Fruit fly (Drosophila melanogaster) whole organism, embryonic: ENCODE data around the gene Pxd.
A peak's percentile ranks its signal among the peaks of the same experiment; 100 is the strongest.

Experiments used
- Ada2b ChIP-seq: fragments of 200-800 bp; sonication (Bioruptor generic); IDR thresholded peaks from 2 replicates; pipeline ENCODE4 v1.3.6; 2022; ENCODE audit warnings: missing biosample characterization, missing genetic modification characterization
- Bteb2 ChIP-seq: fragments of 200-800 bp; sonication (Bioruptor generic); optimal IDR thresholded peaks from 2 replicates; lab custom pipeline; 2016; ENCODE audit warnings: missing biosample characterization, missing genetic modification characterization
- CG10267 ChIP-seq: fragments of 200-800 bp; sonication (Bioruptor generic); optimal IDR thresholded peaks from 2 replicates; lab custom pipeline; 2018; ENCODE audit warnings: missing biosample characterization, mild to moderate bottlenecking, missing genetic modification characterization, moderate library complexity
- CG11247 ChIP-seq: fragments of 200-800 bp; sonication (Bioruptor generic); IDR thresholded peaks from 2 replicates; pipeline ENCODE4 v1.3.6; 2022; ENCODE audit warnings: missing biosample characterization, missing genetic modification characterization
- CG11723 ChIP-seq: fragments of 200-800 bp; sonication (Bioruptor generic); optimal IDR thresholded peaks from 2 replicates; lab custom pipeline; 2017; ENCODE audit warnings: missing biosample characterization, mild to moderate bottlenecking, missing genetic modification characterization
- CG12219 ChIP-seq: fragments of 200-800 bp; sonication (Bioruptor generic); optimal IDR thresholded peaks from 3 replicates; lab custom pipeline; 2018; ENCODE audit warnings: missing biosample characterization, mild to moderate bottlenecking, missing genetic modification characterization
- CG13123 ChIP-seq: fragments of 200-800 bp; sonication (Bioruptor generic); optimal IDR thresholded peaks from 2 replicates; lab custom pipeline; 2016; ENCODE audit warnings: missing biosample characterization, missing genetic modification characterization
- CG13775 ChIP-seq: fragments of 200-800 bp; sonication (Bioruptor generic); optimal IDR thresholded peaks from 3 replicates; lab custom pipeline; 2017; ENCODE audit warnings: missing biosample characterization, mild to moderate bottlenecking, missing genetic modification characterization
- CG14667 ChIP-seq: fragments of 200-800 bp; sonication (Bioruptor generic); IDR thresholded peaks from 2 replicates; pipeline ENCODE4 v1.3.6; 2022; ENCODE audit warnings: missing biosample characterization, missing genetic modification characterization
- CG1602 ChIP-seq: fragments of 200-800 bp; sonication (Bioruptor generic); optimal IDR thresholded peaks from 3 replicates; lab custom pipeline; 2016; ENCODE audit warnings: missing biosample characterization, missing genetic modification characterization
- CG16813 ChIP-seq: fragments of 200-800 bp; sonication (Bioruptor generic); IDR thresholded peaks from 3 replicates; pipeline ENCODE4 v1.3.6; 2022; ENCODE audit warnings: missing biosample characterization, missing genetic modification characterization; ENCODE audit not compliant: partially characterized antibody
- CG16863 ChIP-seq: fragments of 200-800 bp; sonication (Bioruptor generic); optimal IDR thresholded peaks from 3 replicates; lab custom pipeline; 2016; ENCODE audit warnings: missing biosample characterization, missing genetic modification characterization
- CG17612 ChIP-seq: fragments of 200-800 bp; sonication (Bioruptor generic); IDR thresholded peaks from 2 replicates; pipeline ENCODE4 v1.3.6; 2022; ENCODE audit warnings: missing biosample characterization, missing genetic modification characterization
- CG18476 ChIP-seq: fragments of 200-800 bp; sonication (Bioruptor generic); optimal IDR thresholded peaks from 2 replicates; lab custom pipeline; 2016; ENCODE audit warnings: missing biosample characterization, mild to moderate bottlenecking, missing genetic modification characterization
- CG2202 ChIP-seq: fragments of 200-800 bp; sonication (Bioruptor generic); optimal IDR thresholded peaks from 2 replicates; lab custom pipeline; 2018; ENCODE audit warnings: missing biosample characterization, mild to moderate bottlenecking, missing genetic modification characterization
- CG2678 ChIP-seq: fragments of 200-800 bp; sonication (Bioruptor generic); optimal IDR thresholded peaks from 3 replicates; lab custom pipeline; 2019; ENCODE audit warnings: missing biosample characterization, mild to moderate bottlenecking, missing genetic modification characterization, moderate library complexity
- CG2712 ChIP-seq: fragments of 200-800 bp; optimal IDR thresholded peaks from 3 replicates; lab custom pipeline; 2019; ENCODE audit warnings: missing biosample characterization, mild to moderate bottlenecking, missing genetic modification characterization, moderate library complexity
- CG30403 ChIP-seq: fragments of 200-800 bp; sonication (Bioruptor generic); optimal IDR thresholded peaks from 3 replicates; lab custom pipeline; 2016; ENCODE audit warnings: missing biosample characterization, missing genetic modification characterization
- CG4820 ChIP-seq: fragments of 200-800 bp; sonication (Bioruptor generic); optimal IDR thresholded peaks from 3 replicates; lab custom pipeline; 2016; ENCODE audit warnings: missing biosample characterization, missing genetic modification characterization
- CG7786 ChIP-seq: fragments of 200-800 bp; sonication (Bioruptor generic); optimal IDR thresholded peaks from 2 replicates; lab custom pipeline; 2016; ENCODE audit warnings: missing biosample characterization, missing genetic modification characterization
- CG7928 ChIP-seq: fragments of 200-800 bp; sonication (Bioruptor generic); optimal IDR thresholded peaks from 2 replicates; lab custom pipeline; 2017; ENCODE audit warnings: missing biosample characterization, mild to moderate bottlenecking, missing genetic modification characterization
- CG9797 ChIP-seq: fragments of 200-800 bp; sonication (Bioruptor generic); optimal IDR thresholded peaks from 3 replicates; lab custom pipeline; 2018; ENCODE audit warnings: missing biosample characterization, mild to moderate bottlenecking, missing genetic modification characterization
- D ChIP-seq, 2 experiments: fragments of 200-800 bp in 1 of 2; fragments of >200 bp in 1 of 2; sonication (Bioruptor generic) in 1 of 2; optimal IDR thresholded peaks; 2 replicates in 1 of 2; 3 replicates in 1 of 2; lab custom pipeline; 2017; ENCODE audit warnings: mild to moderate bottlenecking in 1 of 2, missing biosample characterization in 1 of 2, missing genetic modification characterization in 1 of 2, missing genetic modification reagents in 1 of 2
- Dip3 ChIP-seq: fragments of 200-800 bp; sonication (Bioruptor generic); optimal IDR thresholded peaks from 3 replicates; lab custom pipeline; 2016; ENCODE audit warnings: missing biosample characterization, missing genetic modification characterization
- Doc3 ChIP-seq: fragments of 200-800 bp; sonication (Bioruptor generic); IDR thresholded peaks from 3 replicates; pipeline ENCODE4 v1.3.6; 2022; ENCODE audit warnings: missing biosample characterization, missing genetic modification characterization; ENCODE audit not compliant: partially characterized antibody
- Hmx ChIP-seq: fragments of 200-800 bp; sonication (Bioruptor generic); optimal IDR thresholded peaks from 2 replicates; lab custom pipeline; 2016; ENCODE audit warnings: missing biosample characterization, missing genetic modification characterization
- NfI ChIP-seq: fragments of 200-800 bp; sonication (Bioruptor generic); optimal IDR thresholded peaks from 3 replicates; lab custom pipeline; 2018; ENCODE audit warnings: missing biosample characterization, mild to moderate bottlenecking, missing genetic modification characterization, moderate library complexity
- Sox102F ChIP-seq: fragments of 200-800 bp; sonication (Bioruptor generic); optimal IDR thresholded peaks from 2 replicates; lab custom pipeline; 2018; ENCODE audit warnings: missing biosample characterization, mild to moderate bottlenecking, missing genetic modification characterization, moderate library complexity
- ac ChIP-seq: fragments of 200-800 bp; sonication (Bioruptor generic); optimal IDR thresholded peaks from 3 replicates; lab custom pipeline; 2017; ENCODE audit warnings: missing biosample characterization, mild to moderate bottlenecking, missing genetic modification characterization
- bab2 ChIP-seq: fragments of 200-800 bp; sonication (Bioruptor generic); optimal IDR thresholded peaks from 2 replicates; lab custom pipeline; 2016; ENCODE audit warnings: missing biosample characterization, missing genetic modification characterization
- bigmax ChIP-seq: fragments of 200-800 bp; sonication (Bioruptor generic); optimal IDR thresholded peaks from 2 replicates; lab custom pipeline; 2018; ENCODE audit warnings: missing biosample characterization, mild to moderate bottlenecking, missing genetic modification characterization
- croc ChIP-seq: fragments of 200-800 bp; sonication (Bioruptor generic); conservative IDR thresholded peaks from 3 replicates; pipeline ENCODE4 v1.3.6; 2022; ENCODE audit warnings: missing biosample characterization, missing genetic modification characterization
- emc ChIP-seq: fragments of 200-800 bp; sonication (Bioruptor generic); optimal IDR thresholded peaks from 2 replicates; lab custom pipeline; 2016; ENCODE audit warnings: missing biosample characterization, missing genetic modification characterization
- ems ChIP-seq: fragments of 200-800 bp; sonication (Bioruptor generic); optimal IDR thresholded peaks from 3 replicates; lab custom pipeline; 2016; ENCODE audit warnings: missing biosample characterization, missing genetic modification characterization
- gsb ChIP-seq: fragments of 200-800 bp; sonication (Bioruptor generic); IDR thresholded peaks from 2 replicates; pipeline ENCODE4 v1.3.6; 2022; ENCODE audit warnings: missing biosample characterization, missing genetic modification characterization
- kay ChIP-seq: fragments of 200-800 bp; sonication (Bioruptor generic); optimal IDR thresholded peaks from 2 replicates; lab custom pipeline; 2016; ENCODE audit warnings: missing biosample characterization, missing genetic modification characterization
- nau ChIP-seq: fragments of 200-800 bp; sonication (Bioruptor generic); optimal IDR thresholded peaks from 3 replicates; lab custom pipeline; 2017; ENCODE audit warnings: missing biosample characterization, mild to moderate bottlenecking, missing genetic modification characterization, missing genetic modification reagents
- pan ChIP-seq, 4 experiments: fragments of >200 bp in 3 of 4; fragments of 200-800 bp in 1 of 4; sonication (Bioruptor generic) in 1 of 4; optimal IDR thresholded peaks in 3 of 4; IDR thresholded peaks in 1 of 4; 2 replicates each; pipeline versions ENCODE4 v1.3.6 to Lab custom; 2017 to 2022; ENCODE audit warnings: missing biosample characterization in 2 of 4, missing genetic modification characterization in 2 of 4, mixed read lengths in 1 of 4
- repo ChIP-seq: fragments of 200-800 bp; sonication (Bioruptor generic); optimal IDR thresholded peaks from 2 replicates; lab custom pipeline; 2016; ENCODE audit warnings: missing biosample characterization, missing genetic modification characterization
- salm ChIP-seq: fragments of 200-800 bp; sonication (Bioruptor generic); optimal IDR thresholded peaks from 2 replicates; lab custom pipeline; 2018; ENCODE audit warnings: missing biosample characterization, mild to moderate bottlenecking, missing genetic modification characterization
- sima ChIP-seq: fragments of 200-800 bp; sonication (Bioruptor generic); optimal IDR thresholded peaks from 2 replicates; lab custom pipeline; 2016; ENCODE audit warnings: missing biosample characterization, missing genetic modification characterization
- slou ChIP-seq: fragments of 200-800 bp; sonication (Bioruptor generic); optimal IDR thresholded peaks from 3 replicates; lab custom pipeline; 2016; ENCODE audit warnings: missing biosample characterization, missing genetic modification characterization
- sna ChIP-seq: fragments of 200-800 bp; sonication (Bioruptor generic); IDR thresholded peaks from 2 replicates; pipeline ENCODE4 v1.3.6; 2022; ENCODE audit warnings: missing biosample characterization, missing genetic modification characterization; ENCODE audit not compliant: partially characterized antibody
- tll ChIP-seq, 2 experiments: fragments of 200-800 bp in 1 of 2; fragments of >200 bp in 1 of 2; sonication (Bioruptor generic) in 1 of 2; optimal IDR thresholded peaks; 2 replicates each; lab custom pipeline; 2017 to 2019; ENCODE audit warnings: missing biosample characterization in 2 of 2, missing genetic modification characterization in 2 of 2, mild to moderate bottlenecking in 1 of 2, moderate library complexity in 1 of 2
- vfl ChIP-seq: fragments of 200-800 bp; sonication (Bioruptor generic); optimal IDR thresholded peaks from 2 replicates; lab custom pipeline; 2016; ENCODE audit warnings: missing biosample characterization, missing genetic modification characterization
- vvl ChIP-seq: fragments of 200-800 bp; sonication (Bioruptor generic); IDR thresholded peaks from 2 replicates; pipeline ENCODE4 v1.3.6; 2022; ENCODE audit warnings: missing biosample characterization, missing genetic modification characterization
- zen ChIP-seq: fragments of 200-800 bp; sonication (Bioruptor generic); optimal IDR thresholded peaks from 3 replicates; lab custom pipeline; 2018; ENCODE audit warnings: missing biosample characterization, mild to moderate bottlenecking, missing genetic modification characterization, moderate library complexity
- zfh2 ChIP-seq: fragments of 200-800 bp; sonication (Bioruptor generic); optimal IDR thresholded peaks from 2 replicates; lab custom pipeline; 2016; ENCODE audit warnings: missing biosample characterization, missing genetic modification characterization

Gene Pxd

DNA sequence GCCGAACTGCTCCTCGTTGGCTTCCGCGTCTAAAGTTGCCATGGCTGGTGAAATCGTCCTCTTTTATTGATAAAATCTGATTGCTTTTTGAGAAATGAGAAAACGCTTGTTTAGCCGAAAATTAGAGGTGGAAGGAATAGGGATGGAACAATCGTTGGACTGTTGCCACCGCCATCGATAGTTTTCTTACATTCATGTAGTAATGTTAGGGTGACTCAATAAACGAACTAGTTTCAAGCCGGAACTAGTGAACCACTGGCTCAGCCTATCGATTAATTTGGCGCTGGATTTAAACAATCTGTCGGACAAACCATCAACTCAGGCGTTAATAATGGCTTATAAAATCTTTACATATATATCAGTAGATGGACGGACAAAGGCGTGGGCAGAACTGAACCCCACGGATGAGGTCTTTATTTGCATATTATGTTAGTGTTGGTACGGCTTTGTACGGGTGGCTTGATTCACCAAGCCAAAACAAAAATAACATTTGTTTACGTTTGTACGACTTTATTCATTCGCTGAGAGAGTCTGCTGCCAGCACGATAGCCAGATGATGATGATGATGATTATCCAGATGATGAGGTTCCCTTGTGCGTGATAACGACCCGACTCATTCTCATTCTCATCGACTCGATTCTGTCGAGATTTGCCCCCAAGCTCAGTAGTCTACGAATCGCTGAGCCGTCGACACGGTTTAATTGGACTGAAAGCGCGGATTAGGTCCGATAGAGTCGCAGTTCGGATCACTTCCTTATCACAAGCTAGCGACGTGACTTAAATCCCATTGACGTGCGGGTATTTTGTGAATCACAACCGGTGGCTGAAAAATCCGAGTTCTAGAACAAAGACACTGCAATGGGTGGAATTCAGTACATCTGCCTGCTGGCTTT is 11.9 kb upstream of the Pxd start, which contains the start of the genes Sf3a1 and Irc (continued):
- TF ChIP-seq CG14667 (GFP tag; lab: Robert Waterston, UW) (no peak), Ada2b (GFP tag; lab: Robert Waterston, UW) (no peak; the same call in 1 of the 2 replicates), salm (tag; lab: Kevin White, UChicago) (no peak), CG7928 (GFP tag; lab: Kevin White, UChicago) (no peak), zen (tag; lab: Kevin White, UChicago) (no peak), bigmax (no peak), CG12219 (GFP tag; lab: Kevin White, UChicago) (no peak), CG2678 (tag; lab: Kevin White, UChicago) (no peak), CG9797 (GFP tag; lab: Kevin White, UChicago) (peak; percentile 29), CG7786 (GFP tag; lab: Kevin White, UChicago) (no peak), ac (GFP tag; lab: Kevin White, UChicago) (no peak), sna (GFP tag; lab: Robert Waterston, UW) (peak; percentile 89), CG30403 (GFP tag; lab: Kevin White, UChicago) (peak; percentile 47), croc (GFP tag; lab: Robert Waterston, UW) (no peak), CG4820 (GFP tag; lab: Kevin White, UChicago) (no peak), CG17612 (GFP tag; lab: Robert Waterston, UW) (no peak), CG16863 (GFP tag; lab: Kevin White, UChicago) (no peak), D (optimal IDR thresholded peaks at IDR 0.05; lab: Kevin White, UChicago) (no peak), D (GFP tag; optimal IDR thresholded peaks at IDR 0.05; lab: Kevin White, UChicago) (no peak), sima (GFP tag; lab: Kevin White, UChicago) (no peak), CG13123 (GFP tag; lab: Kevin White, UChicago) (no peak), pan (optimal IDR thresholded peaks at IDR 0.05; lab: Kevin White, UChicago) (no peak), pan (GFP tag; optimal IDR thresholded peaks at IDR 0.05 in 1 of 2, IDR thresholded peaks at IDR 0.05 in 1 of 2) (no peak), bab2 (GFP tag; lab: Kevin White, UChicago) (peak; percentile 13), repo (GFP tag; lab: Kevin White, UChicago) (peak; percentile 20), Doc3 (GFP tag; lab: Robert Waterston, UW) (peak; percentile 93), slou (GFP tag; lab: Kevin White, UChicago) (no peak), nau (no peak), NfI (GFP tag; lab: Kevin White, UChicago) (peak; percentile 23), CG11247 (GFP tag; lab: Robert Waterston, UW) (no peak), CG11723 (GFP tag; lab: Kevin White, UChicago) (no peak), CG18476 (GFP tag; lab: Kevin White, UChicago) (no peak), gsb (GFP tag; lab: Robert Waterston, UW) (no peak), Dip3 (GFP tag; lab: Kevin White, UChicago) (no peak), CG1602 (GFP tag; lab: Kevin White, UChicago) (no peak), ems (GFP tag; lab: Kevin White, UChicago) (peak; percentile 49), vvl (GFP tag; lab: Robert Waterston, UW) (peak; percentile 80; the same call in 1 of the 2 replicates), kay (GFP tag; lab: Kevin White, UChicago) (no peak), Bteb2 (no peak), zfh2 (GFP tag; lab: Kevin White, UChicago) (peak; percentile 46), CG2712 (tag; lab: Kevin White, UChicago) (peak; percentile 51), emc (GFP tag; lab: Kevin White, UChicago) (no peak), CG10267 (peak; percentile 42), CG2202 (tag; lab: Kevin White, UChicago) (no peak), vfl (GFP tag; lab: Kevin White, UChicago) (peak; percentile 62), CG13775 (GFP tag; lab: Kevin White, UChicago) (no peak), CG16813 (GFP tag; lab: Robert Waterston, UW) (peak; percentile 93), tll (GFP tag; optimal IDR thresholded peaks at IDR 0.05; lab: Kevin White, UChicago) (no peak), Sox102F (GFP tag; lab: Kevin White, UChicago) (no peak), Hmx (GFP tag; lab: Kevin White, UChicago) (no peak)
